Worm (Caenorhabditis elegans): ENCODE results near the gene lite-1.

ce11 chrX:6266739-6267138 is 36.2 kb upstream of the lite-1 start, which contains the start of gene W05H9.2:
- no peak for TF ChIP-seq T26A8.4 (GFP tag; IDR thresholded peaks at IDR 0.05)
- TF ChIP-seq nhr-76 (tag; optimal IDR thresholded peaks at IDR 0.05) = no peak
- no peak for TF ChIP-seq mep-1 (tag; optimal IDR thresholded peaks at IDR 0.05)
- TF ChIP-seq daf-16 (GFP tag; optimal IDR thresholded peaks at IDR 0.05) = no peak
- TF ChIP-seq daf-16 (tag; optimal IDR thresholded peaks at IDR 0.05) = no peak
- TF ChIP-seq spr-3 (GFP tag; optimal IDR thresholded peaks at IDR 0.05) = no peak
- no peak for TF ChIP-seq dmd-8 (GFP tag; IDR thresholded peaks at IDR 0.05)

Data from whole organism, L4 larva.